Worm (Caenorhabditis elegans) whole organism, L1 larva: ENCODE measurements around the gene ddx-23.

Experiments
- C04F5.9 ChIP-seq: sonication (generic microtip); optimal IDR thresholded peaks from 2 replicates; lab custom pipeline; 2016; ENCODE audit warnings: missing genetic modification characterization, missing compliant biosample characterization
- C34B4.2 ChIP-seq: sonication (generic microtip); optimal IDR thresholded peaks from 2 replicates; lab custom pipeline; 2017; ENCODE audit warnings: mild to moderate bottlenecking, missing genetic modification characterization, missing compliant biosample characterization
- F16B12.6 ChIP-seq: fragments of 150-350 bp; optimal IDR thresholded peaks from 2 replicates; lab custom pipeline; 2014; ENCODE audit warnings: missing biosample characterization, missing genetic modification characterization
- Y116A8C.19 ChIP-seq: sonication (generic microtip); optimal IDR thresholded peaks from 2 replicates; lab custom pipeline; 2016; ENCODE audit warnings: missing compliant biosample characterization, missing genetic modification characterization, borderline replicate concordance
- ceh-8 ChIP-seq: fragments of 200-800 bp; sonication (Bioruptor generic); optimal IDR thresholded peaks from 2 replicates; lab custom pipeline; 2018; ENCODE audit warnings: mild to moderate bottlenecking, missing genetic modification characterization, moderate library complexity, missing compliant biosample characterization
- ceh-90 ChIP-seq: sonication (generic microtip); optimal IDR thresholded peaks from 2 replicates; lab custom pipeline; 2016; ENCODE audit warnings: missing genetic modification characterization, missing compliant biosample characterization
- dpl-1 ChIP-seq, 3 experiments: fragments of 150-350 bp in 2 of 3; sonication (generic microtip) in 1 of 3; optimal IDR thresholded peaks; 2 replicates each; lab custom pipeline; 2014 to 2017; ENCODE audit warnings: missing biosample characterization in 3 of 3, missing genetic modification characterization in 3 of 3, missing genetic modification reagents in 3 of 3
- dsc-1 ChIP-seq: sonication (generic microtip); optimal IDR thresholded peaks from 2 replicates; lab custom pipeline; 2016; ENCODE audit warnings: mild to moderate bottlenecking, missing genetic modification characterization, missing compliant biosample characterization
- elt-2 ChIP-seq: sonication (generic microtip); optimal IDR thresholded peaks from 2 replicates; lab custom pipeline; 2016; ENCODE audit warnings: missing genetic modification characterization, mild to moderate bottlenecking, inconsistent platforms, missing compliant biosample characterization, missing genetic modification reagents
- ets-5 ChIP-seq: fragments of 200-800 bp; sonication (Bioruptor generic); IDR thresholded peaks from 2 replicates; pipeline ENCODE4 v1.3.6; 2022; ENCODE audit warnings: missing genetic modification characterization, missing compliant biosample characterization
- fkh-10 ChIP-seq: sonication (generic microtip); optimal IDR thresholded peaks from 2 replicates; lab custom pipeline; 2017; ENCODE audit warnings: missing biosample characterization, missing genetic modification reagents, missing genetic modification characterization
- fkh-4 ChIP-seq: sonication (generic microtip); optimal IDR thresholded peaks from 2 replicates; lab custom pipeline; 2016; ENCODE audit warnings: missing compliant biosample characterization, missing genetic modification characterization, borderline replicate concordance
- grh-1 ChIP-seq: fragments of 200-800 bp; sonication (Bioruptor generic); IDR thresholded peaks from 2 replicates; pipeline ENCODE4 v1.3.6; 2022; ENCODE audit warnings: missing genetic modification reagents, missing genetic modification characterization, missing compliant biosample characterization
- hlh-17 ChIP-seq: fragments of 200-800 bp; sonication (Bioruptor generic); optimal IDR thresholded peaks from 2 replicates; lab custom pipeline; 2018; ENCODE audit warnings: missing genetic modification characterization, mild to moderate bottlenecking, missing compliant biosample characterization, moderate library complexity, borderline replicate concordance
- irx-1 ChIP-seq: sonication (generic microtip); optimal IDR thresholded peaks from 2 replicates; lab custom pipeline; 2016; ENCODE audit warnings: missing genetic modification characterization, missing compliant biosample characterization
- lin-13 ChIP-seq: fragments of 150-350 bp; optimal IDR thresholded peaks from 2 replicates; lab custom pipeline; 2014; ENCODE audit warnings: missing biosample characterization, missing genetic modification reagents, missing genetic modification characterization
- lin-14 ChIP-seq: fragments of 200-800 bp; sonication (Bioruptor generic); optimal IDR thresholded peaks from 2 replicates; lab custom pipeline; 2018; ENCODE audit warnings: mild to moderate bottlenecking, missing genetic modification characterization, moderate library complexity, missing compliant biosample characterization
- lin-35 ChIP-seq, 2 experiments: fragments of 150-350 bp; optimal IDR thresholded peaks; 2 replicates each; lab custom pipeline; 2014; ENCODE audit warnings: missing biosample characterization in 2 of 2, missing genetic modification characterization in 2 of 2, missing genetic modification reagents in 2 of 2
- lin-39 ChIP-seq: fragments of 150-350 bp; optimal IDR thresholded peaks from 2 replicates; lab custom pipeline; 2014; ENCODE audit warnings: missing biosample characterization, missing genetic modification reagents, missing genetic modification characterization
- lir-3 ChIP-seq: sonication (generic microtip); optimal IDR thresholded peaks from 2 replicates; lab custom pipeline; 2016; ENCODE audit warnings: mild to moderate bottlenecking, missing genetic modification characterization, moderate library complexity, missing compliant biosample characterization; ENCODE audit not compliant: poor library complexity
- mab-9 ChIP-seq: fragments of 200-800 bp; sonication (Bioruptor generic); IDR thresholded peaks from 2 replicates; pipeline ENCODE4 v1.3.6; 2022; ENCODE audit warnings: missing genetic modification reagents, missing genetic modification characterization, missing compliant biosample characterization
- mdl-1 ChIP-seq, 2 experiments: fragments of 150-350 bp; optimal IDR thresholded peaks; 2 replicates each; lab custom pipeline; 2014 to 2017; ENCODE audit warnings: missing biosample characterization in 2 of 2, missing genetic modification characterization in 2 of 2, inconsistent platforms in 1 of 2
- mep-1 ChIP-seq: fragments of 150-350 bp; optimal IDR thresholded peaks from 2 replicates; lab custom pipeline; 2014; ENCODE audit warnings: missing biosample characterization, missing genetic modification characterization
- nhr-11 ChIP-seq: fragments of 150-350 bp; optimal IDR thresholded peaks from 2 replicates; lab custom pipeline; 2014; ENCODE audit warnings: missing biosample characterization, missing genetic modification characterization
- nhr-12 ChIP-seq: sonication (generic microtip); optimal IDR thresholded peaks from 2 replicates; lab custom pipeline; 2017; ENCODE audit warnings: missing biosample characterization, missing genetic modification characterization
- nhr-19 ChIP-seq: fragments of 200-800 bp; sonication (Bioruptor generic); conservative IDR thresholded peaks from 2 replicates; pipeline ENCODE4 v1.3.6; 2022; ENCODE audit warnings: missing genetic modification characterization, missing compliant biosample characterization
- nhr-20 ChIP-seq: sonication (generic microtip); optimal IDR thresholded peaks from 2 replicates; lab custom pipeline; 2016; ENCODE audit warnings: mild to moderate bottlenecking, missing genetic modification characterization, missing compliant biosample characterization
- nhr-237 ChIP-seq: fragments of 150-350 bp; optimal IDR thresholded peaks from 2 replicates; lab custom pipeline; 2014; ENCODE audit warnings: missing biosample characterization, missing genetic modification characterization
- nhr-71 ChIP-seq: sonication (generic microtip); optimal IDR thresholded peaks from 2 replicates; lab custom pipeline; 2016; ENCODE audit warnings: mild to moderate bottlenecking, missing genetic modification characterization, moderate library complexity, missing compliant biosample characterization
- nhr-76 ChIP-seq: sonication (generic microtip); optimal IDR thresholded peaks from 2 replicates; lab custom pipeline; 2017; ENCODE audit warnings: missing biosample characterization, missing genetic modification characterization
- nhr-77 ChIP-seq: fragments of 150-350 bp; optimal IDR thresholded peaks from 2 replicates; lab custom pipeline; 2014; ENCODE audit warnings: missing biosample characterization, missing genetic modification characterization
- nhr-84 ChIP-seq: sonication (generic microtip); optimal IDR thresholded peaks from 2 replicates; lab custom pipeline; 2017; ENCODE audit warnings: missing biosample characterization, missing genetic modification characterization
- pax-3 ChIP-seq: fragments of 200-800 bp; sonication (Bioruptor generic); optimal IDR thresholded peaks from 2 replicates; lab custom pipeline; 2018; ENCODE audit warnings: mild to moderate bottlenecking, missing genetic modification characterization, moderate library complexity, missing compliant biosample characterization
- rnt-1 ChIP-seq: sonication (generic microtip); optimal IDR thresholded peaks from 2 replicates; lab custom pipeline; 2016; ENCODE audit warnings: mild to moderate bottlenecking, missing genetic modification characterization, moderate library complexity, missing compliant biosample characterization
- snpc-4 ChIP-seq: fragments of 150-350 bp; optimal IDR thresholded peaks from 2 replicates; lab custom pipeline; 2014; ENCODE audit warnings: missing biosample characterization, missing genetic modification characterization
- sox-4 ChIP-seq: sonication (generic microtip); optimal IDR thresholded peaks from 2 replicates; lab custom pipeline; 2016; ENCODE audit warnings: missing genetic modification characterization, missing compliant biosample characterization
- sup-37 ChIP-seq: fragments of 200-800 bp; sonication (Bioruptor generic); optimal IDR thresholded peaks from 2 replicates; lab custom pipeline; 2018; ENCODE audit warnings: mild to moderate bottlenecking, missing genetic modification characterization, missing compliant biosample characterization
- swsn-7 ChIP-seq: sonication (generic microtip); optimal IDR thresholded peaks from 2 replicates; lab custom pipeline; 2016; ENCODE audit warnings: missing genetic modification characterization, missing compliant biosample characterization
- tbx-2 ChIP-seq: sonication (generic microtip); optimal IDR thresholded peaks from 2 replicates; lab custom pipeline; 2016; ENCODE audit warnings: missing genetic modification characterization, missing compliant biosample characterization
- tlp-1 ChIP-seq: fragments of 150-350 bp; optimal IDR thresholded peaks from 2 replicates; lab custom pipeline; 2014; ENCODE audit warnings: missing biosample characterization, missing genetic modification characterization
- unc-30 ChIP-seq: sonication (generic microtip); optimal IDR thresholded peaks from 2 replicates; lab custom pipeline; 2017; ENCODE audit warnings: missing biosample characterization, missing genetic modification characterization
- unc-62 ChIP-seq: fragments of 150-350 bp; optimal IDR thresholded peaks from 2 replicates; lab custom pipeline; 2014; ENCODE audit warnings: missing biosample characterization, missing genetic modification reagents, missing genetic modification characterization
- unc-86 ChIP-seq: sonication (generic microtip); optimal IDR thresholded peaks from 2 replicates; lab custom pipeline; 2016; ENCODE audit warnings: missing genetic modification characterization, missing compliant biosample characterization
- unc-98 ChIP-seq: fragments of 200-800 bp; sonication (Bioruptor generic); IDR thresholded peaks from 2 replicates; pipeline ENCODE4 v1.3.6; 2022; ENCODE audit warnings: missing genetic modification characterization, missing compliant biosample characterization
- vab-15 ChIP-seq: sonication (generic microtip); optimal IDR thresholded peaks from 2 replicates; lab custom pipeline; 2017; ENCODE audit warnings: missing genotype, mild to moderate bottlenecking, missing genetic modification characterization, missing compliant biosample characterization
- xbp-1 ChIP-seq: sonication (generic microtip); optimal IDR thresholded peaks from 2 replicates; lab custom pipeline; 2016; ENCODE audit warnings: missing genetic modification characterization, missing compliant biosample characterization
- zag-1 ChIP-seq: fragments of 150-350 bp; optimal IDR thresholded peaks from 2 replicates; lab custom pipeline; 2014; ENCODE audit warnings: missing biosample characterization, missing genetic modification characterization
- ztf-11 ChIP-seq, 2 experiments: sonication (generic microtip); optimal IDR thresholded peaks; 2 replicates each; lab custom pipeline; 2016 to 2017; ENCODE audit warnings: missing genetic modification characterization in 2 of 2, missing biosample characterization in 1 of 2, missing compliant biosample characterization in 1 of 2
- ztf-4 ChIP-seq: fragments of 150-350 bp; optimal IDR thresholded peaks from 2 replicates; lab custom pipeline; 2014; ENCODE audit warnings: missing biosample characterization, missing genetic modification characterization

Gene ddx-23

DNA sequence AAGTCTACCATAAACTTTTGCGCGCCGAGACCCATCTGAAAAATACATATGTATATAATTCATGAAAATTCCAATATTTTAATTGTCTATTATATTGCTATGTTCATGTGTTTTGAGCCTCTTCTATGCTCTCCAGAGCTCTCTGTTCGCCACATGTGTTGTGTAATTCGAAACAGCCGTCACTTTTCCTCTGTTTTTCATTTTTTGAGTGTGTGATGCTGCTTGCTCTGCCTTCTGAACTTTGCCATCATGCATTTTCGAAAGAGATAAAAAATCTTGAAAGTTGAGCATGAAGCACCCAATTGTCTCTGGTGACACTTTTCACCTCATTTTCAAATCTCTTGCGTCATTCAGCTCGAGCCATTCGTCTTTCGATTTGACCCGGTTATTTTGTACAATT, 19.2 kb upstream of the ddx-23 start:
- TF ChIP-seq unc-98 (GFP tag; lab: Robert Waterston, UW) = no peak
- TF ChIP-seq elt-2 (tag; lab: Kevin White, UChicago) = no peak
- TF ChIP-seq unc-62 (GFP tag; lab: Kevin White, UChicago) = no peak
- TF ChIP-seq xbp-1 (tag; lab: Kevin White, UChicago) = no peak
- TF ChIP-seq hlh-17 (GFP tag; lab: Kevin White, UChicago) = no peak
- peak; percentile 31 for TF ChIP-seq lin-14 (GFP tag; lab: Kevin White, UChicago)
- TF ChIP-seq dpl-1 (GFP tag; optimal IDR thresholded peaks at IDR 0.05; lab: Kevin White, UChicago) = no peak
- TF ChIP-seq dsc-1 (tag; lab: Kevin White, UChicago) = peak; percentile 98
- peak; percentile 42 for TF ChIP-seq rnt-1 (tag; lab: Kevin White, UChicago)
- TF ChIP-seq nhr-12 (tag; lab: Kevin White, UChicago) = no peak
- TF ChIP-seq C34B4.2 (tag; lab: Kevin White, UChicago) = no peak
- TF ChIP-seq fkh-4 (tag; lab: Kevin White, UChicago) = peak; percentile 90
- peak; percentile 23 for TF ChIP-seq nhr-71 (tag; lab: Kevin White, UChicago)
- TF ChIP-seq mdl-1 (tag; optimal IDR thresholded peaks at IDR 0.05; lab: Kevin White, UChicago) = no peak

DNA sequence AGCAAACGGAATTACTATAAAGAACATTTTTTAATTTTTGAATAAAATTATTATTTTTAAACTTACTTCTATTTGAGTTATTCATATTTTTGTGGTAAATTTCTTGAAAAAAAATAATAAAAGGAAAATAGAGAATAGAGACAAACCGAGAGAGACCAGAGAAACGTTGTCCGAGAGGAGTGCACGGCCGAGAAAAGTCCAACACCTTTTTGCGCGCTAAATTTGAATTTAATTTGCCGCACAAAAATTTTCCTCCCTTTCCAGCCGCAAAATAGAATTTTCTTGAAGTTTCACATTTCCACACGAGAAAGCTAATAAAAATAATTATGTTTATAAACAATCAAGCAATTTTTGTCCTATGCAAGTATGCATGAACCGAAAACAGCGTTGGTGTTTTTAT, 18.7 kb upstream of the ddx-23 start, which contains the start of the genes F01F1.11 and F01F1.3:
TSS of gene F01F1.11 (minus strand) at position 118 of the 400 bp plus-strand sequence.
TSS of gene F01F1.3 (plus strand) at position 179 of the 400 bp plus-strand sequence.
- TF ChIP-seq tlp-1 (tag; lab: Kevin White, UChicago) (no peak), mdl-1 (tag; optimal IDR thresholded peaks at IDR 0.05; lab: Kevin White, UChicago) (peak in 1 of 2 experiments; percentile 57), mab-9 (GFP tag; lab: Robert Waterston, UW) (peak; percentile 64), ceh-8 (GFP tag; lab: Kevin White, UChicago) (peak; percentile 84), grh-1 (GFP tag; lab: Robert Waterston, UW) (peak; percentile 62), nhr-84 (tag; lab: Kevin White, UChicago) (no peak), tbx-2 (tag; lab: Kevin White, UChicago) (peak; percentile 91), lir-3 (tag; lab: Kevin White, UChicago) (peak; percentile 96), nhr-19 (GFP tag; lab: Robert Waterston, UW) (peak; percentile 89), unc-98 (GFP tag; lab: Robert Waterston, UW) (peak; percentile 19; the same call in 1 of the 2 replicates), dpl-1 (GFP tag; optimal IDR thresholded peaks at IDR 0.05; lab: Kevin White, UChicago) (peak; percentile 95 to 97 (median 96)), mep-1 (tag; lab: Kevin White, UChicago) (peak; percentile 78), nhr-237 (tag; lab: Kevin White, UChicago) (no peak), sox-4 (tag; lab: Kevin White, UChicago) (peak; percentile 92), irx-1 (tag; lab: Kevin White, UChicago) (peak; percentile 91), nhr-76 (tag; lab: Kevin White, UChicago) (no peak), elt-2 (tag; lab: Kevin White, UChicago) (peak; percentile 52), nhr-77 (tag; lab: Kevin White, UChicago) (peak; percentile 54), lin-39 (tag; lab: Kevin White, UChicago) (peak; percentile 31), ztf-4 (tag; lab: Kevin White, UChicago) (no peak), F16B12.6 (tag; lab: Kevin White, UChicago) (peak; percentile 48), unc-30 (tag; lab: Kevin White, UChicago) (no peak), snpc-4 (peak; percentile 2), unc-86 (tag; lab: Kevin White, UChicago) (peak; percentile 79), lin-35 (GFP tag; optimal IDR thresholded peaks at IDR 0.05; lab: Kevin White, UChicago) (peak; percentile 97 to 98), nhr-71 (tag; lab: Kevin White, UChicago) (peak; percentile 92), nhr-20 (tag; lab: Kevin White, UChicago) (peak; percentile 89), ets-5 (GFP tag; lab: Robert Waterston, UW) (no peak), zag-1 (no peak), pax-3 (tag; lab: Kevin White, UChicago) (peak; percentile 88), fkh-10 (GFP tag; lab: Kevin White, UChicago) (no peak), C04F5.9 (tag; lab: Kevin White, UChicago) (peak; percentile 86), nhr-11 (tag; lab: Kevin White, UChicago) (peak; percentile 43), ztf-11 (tag; optimal IDR thresholded peaks at IDR 0.05; lab: Kevin White, UChicago) (peak in 1 of 2 experiments; percentile 95), dsc-1 (tag; lab: Kevin White, UChicago) (peak; percentile 59), sup-37 (GFP tag; lab: Kevin White, UChicago) (peak; percentile 12), ceh-90 (tag; lab: Kevin White, UChicago) (peak; percentile 91), swsn-7 (tag; lab: Kevin White, UChicago) (peak; percentile 89), vab-15 (tag; lab: Kevin White, UChicago) (no peak), lin-13 (peak; percentile 83), Y116A8C.19 (tag; lab: Kevin White, UChicago) (peak; percentile 72), hlh-17 (GFP tag; lab: Kevin White, UChicago) (no peak)
